Worm (Caenorhabditis elegans) whole organism, mixed stage, embryonic: ENCODE data around the gene F43D2.6.

Source experiments
- M03D4.4 ChIP-seq: sonication (generic microtip); optimal IDR thresholded peaks from 2 replicates; lab custom pipeline; 2017; ENCODE audit warnings: mild to moderate bottlenecking, missing genetic modification characterization, missing compliant biosample characterization
- blmp-1 ChIP-seq: fragments of 150-350 bp; optimal IDR thresholded peaks from 2 replicates; lab custom pipeline; 2014; ENCODE audit warnings: missing biosample characterization, missing genetic modification characterization
- ceh-39 ChIP-seq: fragments of 150-350 bp; optimal IDR thresholded peaks from 2 replicates; lab custom pipeline; 2014; ENCODE audit warnings: missing biosample characterization, missing genetic modification characterization
- ces-1 ChIP-seq: fragments of 150-350 bp; optimal IDR thresholded peaks from 2 replicates; lab custom pipeline; 2014; ENCODE audit warnings: missing biosample characterization, missing genetic modification reagents, missing genetic modification characterization
- flh-1 ChIP-seq: fragments of 200-800 bp; sonication (Bioruptor generic); optimal IDR thresholded peaks from 2 replicates; lab custom pipeline; 2018; ENCODE audit warnings: mild to moderate bottlenecking, missing genetic modification characterization, moderate library complexity, missing compliant biosample characterization
- ham-2 ChIP-seq: fragments of 200-800 bp; sonication (Bioruptor generic); optimal IDR thresholded peaks from 2 replicates; lab custom pipeline; 2018; ENCODE audit warnings: mild to moderate bottlenecking, missing genetic modification characterization, missing compliant biosample characterization
- hlh-1 ChIP-seq: fragments of 150-350 bp; optimal IDR thresholded peaks from 2 replicates; lab custom pipeline; 2014; ENCODE audit warnings: missing biosample characterization, missing genetic modification reagents, missing genetic modification characterization
- mep-1 ChIP-seq: fragments of 150-350 bp; optimal IDR thresholded peaks from 2 replicates; lab custom pipeline; 2017; ENCODE audit warnings: missing biosample characterization, missing genetic modification reagents, missing genetic modification characterization, inconsistent platforms
- mls-2 ChIP-seq: sonication (generic microtip); optimal IDR thresholded peaks from 2 replicates; lab custom pipeline; 2016; ENCODE audit warnings: mild to moderate bottlenecking, missing genetic modification characterization, moderate library complexity, missing compliant biosample characterization
- nhr-237 ChIP-seq: fragments of 150-350 bp; optimal IDR thresholded peaks from 2 replicates; lab custom pipeline; 2014; ENCODE audit warnings: missing biosample characterization, missing genetic modification characterization
- sem-2 ChIP-seq: fragments of 200-800 bp; sonication (Bioruptor generic); optimal IDR thresholded peaks from 2 replicates; lab custom pipeline; 2018; ENCODE audit warnings: mild to moderate bottlenecking, missing genetic modification characterization, missing compliant biosample characterization
- snpc-4 ChIP-seq: fragments of 150-350 bp; optimal IDR thresholded peaks from 2 replicates; lab custom pipeline; 2014; ENCODE audit warnings: missing biosample characterization, missing genetic modification characterization
- unc-120 ChIP-seq: sonication (generic microtip); optimal IDR thresholded peaks from 2 replicates; lab custom pipeline; 2017; ENCODE audit warnings: missing genetic modification characterization, missing compliant biosample characterization; ENCODE audit not compliant: poor library complexity, severe bottlenecking
- unc-39 ChIP-seq: fragments of 150-350 bp; optimal IDR thresholded peaks from 2 replicates; lab custom pipeline; 2014; ENCODE audit warnings: missing biosample characterization, missing genetic modification characterization
- unc-62 ChIP-seq: fragments of 150-350 bp; optimal IDR thresholded peaks from 2 replicates; lab custom pipeline; 2014; ENCODE audit warnings: missing biosample characterization, missing genetic modification reagents, missing genetic modification characterization
- zip-8 ChIP-seq: fragments of 150-350 bp; optimal IDR thresholded peaks from 2 replicates; lab custom pipeline; 2014; ENCODE audit warnings: missing biosample characterization, missing genetic modification characterization
- ztf-11 ChIP-seq: fragments of 150-350 bp; optimal IDR thresholded peaks from 2 replicates; lab custom pipeline; 2014; ENCODE audit warnings: missing biosample characterization, missing genetic modification characterization

F43D2.6 gene

ce11 chrV:14594103-14594502 lies 40.9 kb downstream of the F43D2.6 start:
- TF ChIP-seq unc-62 (GFP tag; lab: Kevin White, UChicago), result no peak
- no peak for TF ChIP-seq ztf-11 (tag; lab: Kevin White, UChicago)
- TF ChIP-seq zip-8 (tag; lab: Kevin White, UChicago), result no peak
- TF ChIP-seq sem-2 (GFP tag; lab: Kevin White, UChicago), result no peak
- TF ChIP-seq hlh-1 (tag; lab: Kevin White, UChicago), result no peak
- no peak for TF ChIP-seq unc-39
- TF ChIP-seq ham-2 (GFP tag; lab: Kevin White, UChicago), result no peak
- TF ChIP-seq snpc-4 (tag; lab: Kevin White, UChicago), result no peak

- TF ChIP-seq ces-1 (GFP tag; lab: Kevin White, UChicago), result no peak
- no peak for TF ChIP-seq nhr-237 (tag; lab: Kevin White, UChicago)
- no peak for TF ChIP-seq hlh-1 (tag; lab: Kevin White, UChicago)
- TF ChIP-seq ceh-39, result no peak
- no peak for TF ChIP-seq M03D4.4 (tag; lab: Kevin White, UChicago)
- no peak for TF ChIP-seq mep-1 (tag; lab: Kevin White, UChicago)
- no peak for TF ChIP-seq unc-120
- no peak for TF ChIP-seq blmp-1
- TF ChIP-seq, all 35 proteins: peak for 0
Observed at ce11 chrV:14585351-14585750, 49.6 kb downstream of the F43D2.6 start, which contains the start of gene Y40H4A.2. TSS of gene Y40H4A.2 (minus strand) at chrV:14585451.

- no peak for TF ChIP-seq mls-2
- TF ChIP-seq flh-1 (GFP tag; lab: Kevin White, UChicago), result no peak
- TF ChIP-seq, all 35 proteins: peak for 0
Observed at ce11 chrV:14579619-14580018, 55.4 kb downstream of the F43D2.6 start, which contains the start of gene gar-3. TSS of gene gar-3 (minus strand) at chrV:14579719.
